Fruit fly (Drosophila melanogaster) whole organism, pupa: Measurements from ENCODE around the gene CG3224.

Experiments
- CG10348 ChIP-seq: fragments of 200-800 bp; sonication (Bioruptor generic); IDR thresholded peaks from 2 replicates; pipeline ENCODE4 v1.3.6; 2022; ENCODE audit warnings: missing biosample characterization, missing genetic modification characterization
- CG12605 ChIP-seq: fragments of 200-800 bp; sonication (Bioruptor generic); IDR thresholded peaks from 2 replicates; pipeline ENCODE4 v1.3.6; 2022; ENCODE audit warnings: missing biosample characterization, missing genetic modification characterization
- CG13204 ChIP-seq: fragments of 200-800 bp; sonication (Bioruptor generic); optimal IDR thresholded peaks from 2 replicates; lab custom pipeline; 2018; ENCODE audit warnings: missing biosample characterization, mild to moderate bottlenecking, missing genetic modification characterization, moderate library complexity
- CG14655 ChIP-seq: fragments of 200-800 bp; sonication (Bioruptor generic); optimal IDR thresholded peaks from 3 replicates; lab custom pipeline; 2017; ENCODE audit warnings: mild to moderate bottlenecking, missing biosample characterization, missing genetic modification reagents, missing genetic modification characterization
- CG15710 ChIP-seq: fragments of 200-800 bp; sonication (Bioruptor generic); optimal IDR thresholded peaks from 2 replicates; lab custom pipeline; 2018; ENCODE audit warnings: missing biosample characterization, mild to moderate bottlenecking, missing genetic modification characterization, moderate library complexity
- CG17806 ChIP-seq: fragments of 200-800 bp; sonication (Bioruptor generic); optimal IDR thresholded peaks from 2 replicates; lab custom pipeline; 2018; ENCODE audit warnings: missing biosample characterization, mild to moderate bottlenecking, missing genetic modification characterization, moderate library complexity
- CG32121 ChIP-seq: fragments of 200-800 bp; sonication (Bioruptor generic); IDR thresholded peaks from 2 replicates; pipeline ENCODE4 v1.3.6; 2022; ENCODE audit warnings: missing biosample characterization, missing genetic modification characterization
- CG34367 ChIP-seq: fragments of 200-800 bp; sonication (Bioruptor generic); optimal IDR thresholded peaks from 2 replicates; lab custom pipeline; 2018; ENCODE audit warnings: missing biosample characterization, mild to moderate bottlenecking, missing genetic modification characterization
- CG4496 ChIP-seq: fragments of 200-800 bp; sonication (Bioruptor generic); IDR thresholded peaks from 3 replicates; pipeline ENCODE4 v1.3.6; 2022; ENCODE audit warnings: missing biosample characterization, missing genetic modification characterization
- CG8159 ChIP-seq: fragments of 200-800 bp; sonication (Bioruptor generic); optimal IDR thresholded peaks from 3 replicates; lab custom pipeline; 2018; ENCODE audit warnings: missing biosample characterization, mild to moderate bottlenecking, missing genetic modification characterization, moderate library complexity
- CG8301 ChIP-seq: fragments of 200-800 bp; sonication (Bioruptor generic); optimal IDR thresholded peaks from 2 replicates; lab custom pipeline; 2018; ENCODE audit warnings: missing biosample characterization, mild to moderate bottlenecking, missing genetic modification characterization
- CG9948 ChIP-seq: fragments of 200-800 bp; sonication (Bioruptor generic); optimal IDR thresholded peaks from 2 replicates; lab custom pipeline; 2018; ENCODE audit warnings: missing biosample characterization, mild to moderate bottlenecking, missing genetic modification characterization, moderate library complexity
- D1 ChIP-seq: fragments of 200-800 bp; sonication (Bioruptor generic); optimal IDR thresholded peaks from 2 replicates; lab custom pipeline; 2018; ENCODE audit warnings: missing biosample characterization, mild to moderate bottlenecking, missing genetic modification characterization, moderate library complexity
- EcR ChIP-seq: fragments of 200-800 bp; sonication (Bioruptor generic); optimal IDR thresholded peaks from 3 replicates; lab custom pipeline; 2019; ENCODE audit warnings: missing biosample characterization, missing genetic modification characterization, mild to moderate bottlenecking, moderate library complexity, missing genetic modification reagents
- Ets98B ChIP-seq: fragments of 200-800 bp; sonication (Bioruptor generic); IDR thresholded peaks from 2 replicates; pipeline ENCODE4 v1.3.6; 2022; ENCODE audit warnings: missing biosample characterization, missing genetic modification characterization
- Pif1A ChIP-seq: fragments of 200-800 bp; sonication (Bioruptor generic); optimal IDR thresholded peaks from 3 replicates; lab custom pipeline; 2016; ENCODE audit warnings: missing biosample characterization, missing genetic modification characterization
- Pif1B ChIP-seq: fragments of 200-800 bp; sonication (Bioruptor generic); optimal IDR thresholded peaks from 3 replicates; lab custom pipeline; 2016; ENCODE audit warnings: missing biosample characterization, missing genetic modification characterization
- Snoo ChIP-seq: fragments of 200-800 bp; sonication (Bioruptor generic); optimal IDR thresholded peaks from 3 replicates; lab custom pipeline; 2017; ENCODE audit warnings: missing biosample characterization, mild to moderate bottlenecking, missing genetic modification characterization, inconsistent platforms
- fd96Ca ChIP-seq: fragments of 200-800 bp; sonication (Bioruptor generic); IDR thresholded peaks from 3 replicates; pipeline ENCODE4 v1.3.6; 2022; ENCODE audit warnings: missing biosample characterization, missing genetic modification characterization
- gl ChIP-seq: fragments of 200-800 bp; sonication (Bioruptor generic); optimal IDR thresholded peaks from 2 replicates; lab custom pipeline; 2018; ENCODE audit warnings: missing biosample characterization, mild to moderate bottlenecking, missing genetic modification characterization
- rn ChIP-seq: fragments of 200-800 bp; sonication (Bioruptor generic); IDR thresholded peaks from 2 replicates; pipeline ENCODE4 v1.3.6; 2022; ENCODE audit warnings: missing biosample characterization, missing genetic modification characterization

CG3224 gene

dm6 chrX:6646846-6647245, 14.4 kb downstream of the CG3224 start:
- peak; percentile 0 for TF ChIP-seq CG15710 (tag; lab: Kevin White, UChicago)
- TF ChIP-seq EcR (GFP tag; lab: Kevin White, UChicago), result no peak
- peak; percentile 26 for TF ChIP-seq CG17806 (tag; lab: Kevin White, UChicago)
- no peak for TF ChIP-seq rn (GFP tag; lab: Robert Waterston, UW)
- no peak for TF ChIP-seq CG34367
- 0 out of 3 replicates have a peak, but pooled peaks have one; percentile 34 for TF ChIP-seq fd96Ca
- peak; percentile 13 for TF ChIP-seq CG9948 (tag; lab: Kevin White, UChicago)
- no peak for TF ChIP-seq CG12605 (GFP tag; lab: Robert Waterston, UW)
- TF ChIP-seq Snoo, result no peak
- TF ChIP-seq CG8159 (tag; lab: Kevin White, UChicago), result peak; percentile 18
- no peak for TF ChIP-seq gl (tag; lab: Kevin White, UChicago)
- TF ChIP-seq D1 (tag; lab: Kevin White, UChicago), result no peak
- TF ChIP-seq CG4496 (GFP tag; lab: Robert Waterston, UW), result no peak
- peak; percentile 56 for TF ChIP-seq CG14655 (GFP tag; lab: Kevin White, UChicago)
- no peak for TF ChIP-seq Ets98B (GFP tag; lab: Robert Waterston, UW)
- no peak for TF ChIP-seq Pif1A (GFP tag; lab: Kevin White, UChicago)
- no peak for TF ChIP-seq CG13204 (GFP tag; lab: Kevin White, UChicago)
- no peak for TF ChIP-seq CG10348 (GFP tag; lab: Robert Waterston, UW)
- peak; percentile 34 for TF ChIP-seq CG8301

dm6 chrX:6642593-6643257, 18.5 kb downstream of the CG3224 start:
- TF ChIP-seq EcR (GFP tag; lab: Kevin White, UChicago), result no peak
- no peak for TF ChIP-seq fd96Ca
- peak; percentile 67 for TF ChIP-seq Pif1A (GFP tag; lab: Kevin White, UChicago)
- TF ChIP-seq CG10348 (GFP tag; lab: Robert Waterston, UW), result no peak
- peak; percentile 37 for TF ChIP-seq Ets98B (GFP tag; lab: Robert Waterston, UW)
- TF ChIP-seq rn (GFP tag; lab: Robert Waterston, UW), result no peak
- TF ChIP-seq CG17806 (tag; lab: Kevin White, UChicago), result peak; percentile 53
- TF ChIP-seq gl (tag; lab: Kevin White, UChicago), result peak; percentile 4
- TF ChIP-seq CG8159 (tag; lab: Kevin White, UChicago), result peak; percentile 49
- peak; percentile 30; the same call in 1 of the 2 replicates for TF ChIP-seq CG12605 (GFP tag; lab: Robert Waterston, UW)
- TF ChIP-seq D1 (tag; lab: Kevin White, UChicago), result no peak
- TF ChIP-seq CG34367, result peak; percentile 43
- TF ChIP-seq CG13204 (GFP tag; lab: Kevin White, UChicago), result no peak
- peak; percentile 71 for TF ChIP-seq CG4496 (GFP tag; lab: Robert Waterston, UW)
- TF ChIP-seq CG9948 (tag; lab: Kevin White, UChicago), result peak; percentile 47
- peak; percentile 11 for TF ChIP-seq Pif1B
- peak; percentile 66 for TF ChIP-seq CG8301
- TF ChIP-seq CG14655 (GFP tag; lab: Kevin White, UChicago), result peak; percentile 71
- TF ChIP-seq CG32121 (GFP tag; lab: Robert Waterston, UW), result peak; percentile 58
- TF ChIP-seq Snoo, result peak; percentile 33
- TF ChIP-seq CG15710 (tag; lab: Kevin White, UChicago), result peak; percentile 50
- TF ChIP-seq, all 21 proteins: peak for 15

dm6 chrX:6641602-6642001, 19.7 kb downstream of the CG3224 start:
- TF ChIP-seq CG15710 (tag; lab: Kevin White, UChicago), result peak; percentile 3
- TF ChIP-seq Snoo, result no peak
- TF ChIP-seq Ets98B (GFP tag; lab: Robert Waterston, UW), result peak; percentile 50; the same call in 1 of the 2 replicates
- TF ChIP-seq fd96Ca, result peak; percentile 81
- peak; percentile 43 for TF ChIP-seq Pif1A (GFP tag; lab: Kevin White, UChicago)
- TF ChIP-seq D1 (tag; lab: Kevin White, UChicago), result no peak
- TF ChIP-seq CG17806 (tag; lab: Kevin White, UChicago), result peak; percentile 8
- peak; percentile 39; the same call in 1 of the 2 replicates for TF ChIP-seq CG32121 (GFP tag; lab: Robert Waterston, UW)
- TF ChIP-seq CG10348 (GFP tag; lab: Robert Waterston, UW), result no peak
- peak; percentile 56 for TF ChIP-seq CG8301
- no peak for TF ChIP-seq gl (tag; lab: Kevin White, UChicago)
- TF ChIP-seq CG8159 (tag; lab: Kevin White, UChicago), result peak; percentile 3
- no peak for TF ChIP-seq EcR (GFP tag; lab: Kevin White, UChicago)
- peak; percentile 57 for TF ChIP-seq CG14655 (GFP tag; lab: Kevin White, UChicago)
- TF ChIP-seq CG13204 (GFP tag; lab: Kevin White, UChicago), result no peak
- no peak for TF ChIP-seq CG34367
- peak; percentile 71; the same call in 2 of the 3 replicates for TF ChIP-seq CG4496 (GFP tag; lab: Robert Waterston, UW)
- TF ChIP-seq Pif1B, result peak; percentile 14
- TF ChIP-seq rn (GFP tag; lab: Robert Waterston, UW), result no peak
- TF ChIP-seq CG12605 (GFP tag; lab: Robert Waterston, UW), result peak; percentile 30; the same call in 1 of the 2 replicates
- peak; percentile 10 for TF ChIP-seq CG9948 (tag; lab: Kevin White, UChicago)

dm6 chrX:6638123-6638522, 23.1 kb downstream of the CG3224 start:
- TF ChIP-seq CG8301, result no peak
- TF ChIP-seq Pif1A (GFP tag; lab: Kevin White, UChicago), result no peak
- no peak for TF ChIP-seq CG8159 (tag; lab: Kevin White, UChicago)
- no peak for TF ChIP-seq Snoo
- no peak for TF ChIP-seq CG34367
- no peak for TF ChIP-seq CG15710 (tag; lab: Kevin White, UChicago)
- TF ChIP-seq fd96Ca, result no peak
- no peak for TF ChIP-seq CG17806 (tag; lab: Kevin White, UChicago)
- TF ChIP-seq Ets98B (GFP tag; lab: Robert Waterston, UW), result no peak
- no peak for TF ChIP-seq CG10348 (GFP tag; lab: Robert Waterston, UW)
- no peak for TF ChIP-seq CG14655 (GFP tag; lab: Kevin White, UChicago)

dm6 chrX:6633659-6634058, 27.6 kb downstream of the CG3224 start, which contains the start of gene CG14443:
Gene CG14443 (plus strand): TSS chrX:6633959.
- no peak for TF ChIP-seq Snoo
- no peak for TF ChIP-seq CG17806 (tag; lab: Kevin White, UChicago)
- no peak for TF ChIP-seq CG9948 (tag; lab: Kevin White, UChicago)
- TF ChIP-seq fd96Ca, result no peak
- TF ChIP-seq CG8159 (tag; lab: Kevin White, UChicago), result no peak
- no peak for TF ChIP-seq CG34367
- TF ChIP-seq CG13204 (GFP tag; lab: Kevin White, UChicago), result no peak
- no peak for TF ChIP-seq D1 (tag; lab: Kevin White, UChicago)
- TF ChIP-seq CG32121 (GFP tag; lab: Robert Waterston, UW), result no peak
- no peak for TF ChIP-seq Pif1A (GFP tag; lab: Kevin White, UChicago)
- no peak for TF ChIP-seq CG8301
- TF ChIP-seq Pif1B, result no peak
- no peak for TF ChIP-seq Ets98B (GFP tag; lab: Robert Waterston, UW)
- no peak for TF ChIP-seq CG12605 (GFP tag; lab: Robert Waterston, UW)
- TF ChIP-seq rn (GFP tag; lab: Robert Waterston, UW), result no peak
